Worm (Caenorhabditis elegans) whole organism, early embryonic: ENCODE data around the gene ZK637.4.
A peak's percentile ranks its signal among the peaks of the same experiment; 100 is the strongest.

ENCODE experiments used
- B0310.2 ChIP-seq: sonication (generic microtip); optimal IDR thresholded peaks from 2 replicates; lab custom pipeline; 2016; ENCODE audit warnings: mild to moderate bottlenecking, missing genetic modification characterization, missing compliant biosample characterization
- F13C5.2 ChIP-seq: sonication (generic microtip); optimal IDR thresholded peaks from 2 replicates; lab custom pipeline; 2017; ENCODE audit warnings: mild to moderate bottlenecking, missing genetic modification characterization, inconsistent platforms, missing compliant biosample characterization
- aly-1 ChIP-seq: sonication (generic microtip); optimal IDR thresholded peaks from 2 replicates; lab custom pipeline; 2016; ENCODE audit warnings: missing genetic modification characterization, missing compliant biosample characterization
- ama-1 ChIP-seq: fragments of 150-350 bp; optimal IDR thresholded peaks from 2 replicates; lab custom pipeline; 2014
- ceh-13 ChIP-seq: fragments of 200-800 bp; sonication (Bioruptor generic); optimal IDR thresholded peaks from 2 replicates; lab custom pipeline; 2018; ENCODE audit warnings: mild to moderate bottlenecking, missing genetic modification characterization, missing compliant biosample characterization
- ceh-36 ChIP-seq: sonication (generic microtip); optimal IDR thresholded peaks from 2 replicates; lab custom pipeline; 2016; ENCODE audit warnings: missing genetic modification characterization, inconsistent platforms, missing compliant biosample characterization
- ets-7 ChIP-seq: sonication (generic microtip); optimal IDR thresholded peaks from 2 replicates; lab custom pipeline; 2016; ENCODE audit warnings: missing genotype, missing genetic modification characterization, missing compliant biosample characterization
- flt-1 ChIP-seq: fragments of 200-800 bp; sonication (Bioruptor generic); IDR thresholded peaks from 2 replicates; pipeline ENCODE4 v1.3.6; 2022; ENCODE audit warnings: missing genetic modification characterization, missing compliant biosample characterization
- hmbx-1 ChIP-seq: sonication (generic microtip); optimal IDR thresholded peaks from 2 replicates; lab custom pipeline; 2016; ENCODE audit warnings: mild to moderate bottlenecking, missing genetic modification characterization, missing compliant biosample characterization
- hmg-4 ChIP-seq: fragments of 200-800 bp; sonication (Bioruptor generic); optimal IDR thresholded peaks from 2 replicates; lab custom pipeline; 2018; ENCODE audit warnings: mild to moderate bottlenecking, missing genetic modification characterization, missing compliant biosample characterization
- hnd-1 ChIP-seq: sonication (generic microtip); optimal IDR thresholded peaks from 2 replicates; lab custom pipeline; 2016; ENCODE audit warnings: missing genetic modification characterization, missing compliant biosample characterization
- pes-1 ChIP-seq: fragments of 200-800 bp; sonication (Bioruptor generic); IDR thresholded peaks from 2 replicates; pipeline ENCODE4 v1.3.6; 2022; ENCODE audit warnings: missing genetic modification reagents, missing genetic modification characterization, missing compliant biosample characterization
- scrt-1 ChIP-seq: fragments of 200-800 bp; sonication (Bioruptor generic); IDR thresholded peaks from 2 replicates; pipeline ENCODE4 v1.3.6; 2022; ENCODE audit warnings: missing genetic modification characterization, missing compliant biosample characterization
- sea-1 ChIP-seq: fragments of 200-800 bp; sonication (Bioruptor generic); conservative IDR thresholded peaks from 2 replicates; pipeline ENCODE4 v1.3.6; 2022; ENCODE audit warnings: missing genetic modification characterization, missing compliant biosample characterization
- tbx-11 ChIP-seq: fragments of 200-800 bp; sonication (Bioruptor generic); IDR thresholded peaks from 2 replicates; pipeline ENCODE4 v1.3.6; 2022; ENCODE audit warnings: missing genetic modification characterization, missing compliant biosample characterization
- tbx-37 ChIP-seq: fragments of 200-800 bp; sonication (Bioruptor generic); conservative IDR thresholded peaks from 2 replicates; pipeline ENCODE4 v1.3.6; 2022; ENCODE audit warnings: missing genetic modification reagents, missing genetic modification characterization, missing compliant biosample characterization
- tra-4 ChIP-seq: sonication (generic microtip); optimal IDR thresholded peaks from 2 replicates; lab custom pipeline; 2017; ENCODE audit warnings: missing genetic modification characterization, missing compliant biosample characterization

The ZK637.4 gene

DNA sequence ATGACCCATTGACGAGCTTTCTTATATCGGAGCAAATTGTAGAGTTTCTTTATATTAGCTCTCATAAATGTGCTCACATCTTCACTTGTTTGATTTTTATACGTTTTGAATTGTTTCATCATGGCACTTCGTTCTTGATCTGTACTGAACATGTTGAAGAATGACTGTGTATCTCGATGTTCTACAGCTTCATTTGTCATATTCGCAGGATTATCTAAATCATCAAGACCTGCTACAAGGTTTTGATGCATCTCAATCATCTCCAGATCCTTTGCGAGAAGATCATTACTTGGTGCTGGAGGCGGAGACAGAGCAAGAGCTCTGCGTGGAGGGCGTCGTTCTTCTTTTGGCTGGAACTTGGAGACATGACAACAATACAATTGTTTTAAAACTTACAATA, 9.7 kb downstream of the ZK637.4 start:
- TF ChIP-seq ama-1 (no peak), tbx-11 (GFP tag; lab: Robert Waterston, UW) (no peak)

DNA sequence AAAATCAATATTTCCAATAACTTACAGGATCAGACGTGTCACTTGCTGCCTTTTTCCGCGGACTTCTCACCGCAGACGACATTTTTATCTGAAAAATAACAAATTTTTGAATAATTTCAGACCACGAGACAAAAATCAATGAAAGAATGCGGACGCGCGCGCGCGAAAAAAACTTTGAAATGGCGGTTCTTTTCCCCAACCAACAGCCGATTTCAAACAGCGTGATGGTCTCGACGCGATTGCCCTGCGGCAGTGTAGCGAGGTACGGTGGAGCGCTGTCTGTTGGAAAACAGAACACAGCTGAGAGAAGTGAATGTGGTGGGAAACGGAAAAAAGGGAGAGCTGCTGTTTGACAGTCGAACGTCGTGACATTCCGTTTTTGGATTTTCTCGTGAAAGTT, 10.5 kb downstream of the ZK637.4 start, which contains the start of gene lin-9:
lin-9 (minus strand) TSS at position 88 of the 400 bp plus-strand sequence.
- TF ChIP-seq hmbx-1 (no peak), sea-1 (GFP tag; lab: Robert Waterston, UW) (no peak), pes-1 (GFP tag; lab: Robert Waterston, UW) (peak; percentile 36; the same call in 1 of the 2 replicates), hmg-4 (GFP tag; lab: Kevin White, UChicago) (peak; percentile 70), flt-1 (GFP tag; lab: Robert Waterston, UW) (no peak; the same call in 1 of the 2 replicates), ama-1 (no peak), F13C5.2 (tag; lab: Kevin White, UChicago) (peak; percentile 77)

DNA sequence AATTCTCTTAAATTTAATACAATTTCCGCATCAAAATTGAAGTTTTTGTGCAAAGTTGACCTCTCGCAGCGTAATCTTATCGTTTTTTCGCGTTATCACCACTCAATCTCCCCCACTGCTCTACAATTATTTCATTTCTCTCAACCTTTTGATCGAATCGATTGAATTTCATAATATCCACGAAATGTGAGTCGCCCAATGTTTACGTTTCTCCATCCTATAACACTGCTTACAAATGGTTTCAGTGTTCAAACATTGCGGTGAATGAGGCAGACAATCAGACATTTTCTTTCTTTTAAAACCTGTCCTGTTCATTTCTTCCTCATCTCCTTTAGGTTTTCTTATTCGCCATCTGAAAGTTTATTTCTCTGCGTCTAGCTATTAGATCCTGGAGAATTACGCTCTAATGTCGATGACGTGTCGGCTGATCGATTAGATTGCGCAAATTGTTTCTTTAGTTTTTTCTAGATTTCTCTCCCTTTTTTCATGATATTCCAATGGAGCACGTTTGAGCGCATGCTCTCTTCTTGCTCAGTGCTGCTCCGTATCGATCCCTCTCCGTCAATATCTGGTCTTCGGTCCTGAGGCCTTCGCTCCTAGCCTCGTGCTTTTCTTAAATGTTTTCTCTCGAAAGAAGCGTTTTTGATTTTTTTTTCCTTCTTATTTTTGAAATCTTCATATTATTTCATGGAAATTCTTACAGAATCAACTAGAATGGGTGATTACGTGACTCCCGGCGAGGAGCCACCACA, 11.5 kb downstream of the ZK637.4 start, which contains the start of gene unc-32:
unc-32 (plus strand) TSS at position 702 of the 752 bp plus-strand sequence.
- TF ChIP-seq F13C5.2 (tag; lab: Kevin White, UChicago): no peak
- TF ChIP-seq ama-1: no peak
- no peak for TF ChIP-seq hmbx-1
- no peak for TF ChIP-seq tbx-11 (GFP tag; lab: Robert Waterston, UW)
- no peak for TF ChIP-seq hmg-4 (GFP tag; lab: Kevin White, UChicago)

DNA sequence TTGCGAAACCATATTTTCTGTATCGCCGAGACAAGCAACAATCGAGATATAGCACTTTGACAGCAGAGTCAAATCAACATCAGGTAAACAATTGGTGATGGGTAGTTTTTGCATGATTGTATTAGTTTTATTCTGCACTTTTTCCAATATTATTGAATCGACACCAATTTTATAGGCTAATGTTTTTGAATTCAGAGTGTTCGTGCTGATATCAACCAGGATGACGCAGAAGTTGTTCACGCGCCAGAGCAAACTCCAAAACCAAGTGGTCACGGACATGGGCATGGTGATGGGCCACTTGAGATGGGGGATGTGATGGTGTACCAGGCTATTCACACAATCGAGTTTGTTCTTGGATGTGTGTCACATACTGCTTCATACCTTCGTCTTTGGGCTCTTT, 16.6 kb downstream of the ZK637.4 start:
- no peak for TF ChIP-seq scrt-1 (GFP tag; lab: Robert Waterston, UW)
- TF ChIP-seq tbx-37 (GFP tag; lab: Robert Waterston, UW): no peak
- no peak for TF ChIP-seq hnd-1 (tag; lab: Kevin White, UChicago)

DNA sequence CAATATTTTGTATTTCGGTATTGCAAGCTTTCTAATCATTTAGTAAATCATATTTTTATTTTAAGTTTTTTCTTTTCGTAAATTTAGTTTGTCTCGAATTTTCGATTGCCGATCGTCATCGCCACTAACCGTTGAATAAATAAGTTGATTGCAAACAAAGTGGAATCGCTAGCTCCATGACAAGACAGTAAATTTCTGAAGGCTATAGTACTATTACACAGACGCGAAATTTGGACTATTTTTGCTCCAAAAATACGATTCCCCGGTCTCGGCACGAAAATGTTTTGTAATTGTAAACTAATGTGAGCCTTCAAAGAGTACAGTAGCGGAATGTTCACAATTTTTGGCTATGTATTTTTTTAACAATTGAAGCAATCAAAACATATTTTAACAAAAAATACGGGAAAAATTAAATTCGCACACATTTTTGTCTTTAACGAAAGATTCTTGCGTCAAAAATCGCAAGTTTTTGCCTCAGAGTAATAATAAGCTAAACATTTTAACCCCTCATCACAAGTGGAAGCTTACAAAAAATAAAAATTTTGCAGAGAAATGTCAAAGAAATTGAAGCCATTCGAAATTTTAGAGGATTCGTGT, 18.1 kb downstream of the ZK637.4 start, which contains the start of gene tpk-1:
tpk-1 (plus strand) TSS at position 547 of the 597 bp plus-strand sequence.
- TF ChIP-seq hmbx-1 (no peak), sea-1 (GFP tag; lab: Robert Waterston, UW) (no peak), F13C5.2 (tag; lab: Kevin White, UChicago) (no peak), tbx-37 (GFP tag; lab: Robert Waterston, UW) (no peak), aly-1 (tag; lab: Kevin White, UChicago) (no peak), flt-1 (GFP tag; lab: Robert Waterston, UW) (no peak), hmg-4 (GFP tag; lab: Kevin White, UChicago) (no peak), ceh-36 (tag; lab: Kevin White, UChicago) (no peak), tra-4 (no peak), B0310.2 (tag; lab: Kevin White, UChicago) (no peak), ceh-13 (GFP tag; lab: Kevin White, UChicago) (no peak)

DNA sequence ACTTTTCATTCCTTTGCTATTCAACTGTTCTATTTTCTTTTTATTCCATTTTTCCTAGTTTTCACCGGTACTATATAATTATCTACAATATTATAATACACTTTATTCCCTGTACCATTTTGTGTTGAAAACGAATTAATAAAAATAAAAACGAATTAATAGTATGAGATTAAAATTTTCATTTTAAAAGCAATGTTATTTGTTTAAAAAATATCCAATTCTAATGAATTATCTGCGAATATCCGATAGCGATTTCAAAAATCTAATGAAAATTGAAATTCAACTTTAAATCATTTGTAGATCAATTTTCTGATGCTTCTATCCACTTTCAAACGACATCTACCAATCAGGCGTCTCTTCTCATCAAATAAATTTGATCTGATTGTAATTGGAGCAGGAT, 19.9 kb downstream of the ZK637.4 start, which contains the start of gene trxr-2:
trxr-2 (plus strand) TSS at position 301 of the 400 bp plus-strand sequence.
- no peak for TF ChIP-seq hmbx-1
- no peak for TF ChIP-seq ets-7
- TF ChIP-seq ceh-13 (GFP tag; lab: Kevin White, UChicago): no peak
- no peak for TF ChIP-seq ama-1
- no peak for TF ChIP-seq hnd-1 (tag; lab: Kevin White, UChicago)
- no peak for TF ChIP-seq tbx-37 (GFP tag; lab: Robert Waterston, UW)
- no peak for TF ChIP-seq hmg-4 (GFP tag; lab: Kevin White, UChicago)
- TF ChIP-seq F13C5.2 (tag; lab: Kevin White, UChicago): no peak
- TF ChIP-seq pes-1 (GFP tag; lab: Robert Waterston, UW): no peak
- no peak for TF ChIP-seq sea-1 (GFP tag; lab: Robert Waterston, UW)
- TF ChIP-seq tbx-11 (GFP tag; lab: Robert Waterston, UW): no peak
- no peak for TF ChIP-seq B0310.2 (tag; lab: Kevin White, UChicago)
- no peak for TF ChIP-seq aly-1 (tag; lab: Kevin White, UChicago)

DNA sequence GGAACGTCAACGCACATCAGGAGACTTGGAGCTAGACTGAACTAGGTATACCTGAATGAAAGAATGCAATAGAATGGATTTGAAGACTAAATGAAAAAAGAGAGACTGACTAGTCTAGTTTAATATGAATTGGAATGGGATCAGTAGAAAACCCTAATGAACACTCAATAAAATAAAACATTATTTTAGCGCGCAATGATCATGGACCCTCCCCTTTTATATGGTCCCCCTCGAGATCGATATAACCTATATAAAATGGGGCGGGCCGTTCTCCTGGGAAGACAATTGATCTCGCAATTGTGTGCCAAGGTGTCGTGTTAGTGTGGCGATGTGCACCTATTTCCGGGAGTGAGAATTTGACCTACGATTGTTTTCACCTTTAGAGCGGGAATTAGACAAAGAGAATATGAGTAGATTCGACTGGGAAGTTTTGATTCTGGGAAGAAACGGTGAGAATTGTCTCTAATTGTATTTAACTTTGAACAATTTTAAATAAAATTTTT, 24.4 kb downstream of the ZK637.4 start, which contains the start of gene cdc-25.3:
cdc-25.3 (minus strand) TSS at position 51 of the 503 bp plus-strand sequence.
- TF ChIP-seq ceh-13 (GFP tag; lab: Kevin White, UChicago) (no peak), flt-1 (GFP tag; lab: Robert Waterston, UW) (no peak)

DNA sequence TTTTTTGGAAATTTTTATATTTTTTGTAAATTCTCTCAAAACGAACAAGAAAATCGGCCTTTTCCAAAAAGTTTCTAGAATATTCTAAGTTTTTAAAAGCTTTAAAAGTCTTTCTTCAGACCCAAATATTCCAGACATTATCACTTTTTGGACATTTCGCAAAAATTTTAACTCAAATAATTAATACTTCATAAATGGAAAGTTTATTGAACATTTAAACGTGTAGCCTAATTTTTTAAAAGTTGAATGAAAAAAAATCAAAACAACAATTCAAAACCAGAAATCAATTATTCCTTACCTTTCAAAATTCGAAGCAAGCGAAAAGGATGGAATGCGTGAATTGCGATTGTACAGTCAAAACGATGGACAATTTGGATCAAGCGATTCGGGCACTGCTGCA, 26.2 kb downstream of the ZK637.4 start, which contains the start of gene ZK637.15:
ZK637.15 (plus strand) TSS at position 301 of the 400 bp plus-strand sequence.
- no peak for TF ChIP-seq tbx-11 (GFP tag; lab: Robert Waterston, UW)
- TF ChIP-seq F13C5.2 (tag; lab: Kevin White, UChicago): no peak
- no peak for TF ChIP-seq hmg-4 (GFP tag; lab: Kevin White, UChicago)
- no peak for TF ChIP-seq B0310.2 (tag; lab: Kevin White, UChicago)
- no peak for TF ChIP-seq tra-4
- no peak for TF ChIP-seq aly-1 (tag; lab: Kevin White, UChicago)
